Worm (Caenorhabditis elegans) whole organism, young adult: ENCODE data around the gene F34D10.3.

Experiments used
- dox-1 ChIP-seq: fragments of 200-800 bp; sonication (Bioruptor generic); IDR thresholded peaks from 2 replicates; pipeline ENCODE4 v1.3.6; 2022; ENCODE audit warnings: missing genetic modification reagents, missing genetic modification characterization, missing compliant biosample characterization
- sea-2 ChIP-seq: fragments of 200-800 bp; sonication (Bioruptor generic); IDR thresholded peaks from 2 replicates; pipeline ENCODE4 v1.3.6; 2022; ENCODE audit warnings: missing genetic modification characterization, missing compliant biosample characterization

ce11 chrIII:3730475-3730874, 3.6 kb upstream of the F34D10.3 start, which contains the start of gene F34D10.8:
- TF ChIP-seq dox-1 (GFP tag; lab: Robert Waterston, UW): no peak
- TF ChIP-seq sea-2 (GFP tag; lab: Robert Waterston, UW): no peak
